Worm (Caenorhabditis elegans): ENCODE results near the gene C14B1.2.

Gene C14B1.2

DNA sequence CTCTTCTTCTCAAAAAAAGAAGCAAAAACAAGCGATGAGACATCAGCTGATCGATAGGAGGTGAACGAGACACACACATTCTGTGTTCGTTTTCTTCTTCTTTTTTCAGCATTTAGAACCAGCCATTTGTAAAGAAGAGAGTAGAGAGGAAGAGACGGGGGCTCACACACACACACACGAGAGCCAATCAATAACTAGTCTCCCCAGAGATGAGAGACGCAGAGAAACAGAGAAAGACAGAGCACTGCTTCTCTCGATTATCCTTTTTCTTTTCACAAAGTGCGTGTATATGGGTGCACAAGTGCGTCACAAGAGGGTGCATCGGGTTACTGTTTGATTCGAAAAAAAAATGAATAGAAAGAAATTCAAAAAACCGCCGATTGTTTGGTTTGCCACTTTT lies 24.7 kb upstream of the C14B1.2 start (continued):
- TF ChIP-seq madf-8 (GFP tag; conservative IDR thresholded peaks at IDR 0.05) (no peak), Y79H2A.3 (GFP tag; conservative IDR thresholded peaks at IDR 0.05) (no peak), snpc-4 (GFP tag; optimal IDR thresholded peaks at IDR 0.05) (no peak), snpc-4 (tag; optimal IDR thresholded peaks at IDR 0.05) (no peak), B0035.1 (tag; optimal IDR thresholded peaks at IDR 0.05) (no peak), cebp-2 (GFP tag; IDR thresholded peaks at IDR 0.05) (no peak), mxl-1 (tag; optimal IDR thresholded peaks at IDR 0.05) (no peak), snpc-1.1 (tag; optimal IDR thresholded peaks at IDR 0.05; ENCODE audit: insufficient read depth) (no peak), attf-3 (GFP tag; conservative IDR thresholded peaks at IDR 0.05) (no peak), rpc-1 (optimal IDR thresholded peaks at IDR 0.05) (no peak), rpc-1 (tag; optimal IDR thresholded peaks at IDR 0.05) (no peak), repo-1 (tag; optimal IDR thresholded peaks at IDR 0.05) (no peak), ztf-18 (tag; optimal IDR thresholded peaks at IDR 0.05) (no peak), nhr-80 (tag; optimal IDR thresholded peaks at IDR 0.05) (no peak), hlh-26 (GFP tag; conservative IDR thresholded peaks at IDR 0.05) (no peak), Y53G8AR.9 (GFP tag; conservative IDR thresholded peaks at IDR 0.05) (no peak), lsy-27 (tag; optimal IDR thresholded peaks at IDR 0.05; ENCODE audit: borderline replicate concordance, insufficient read depth) (no peak), ztf-22 (GFP tag; optimal IDR thresholded peaks at IDR 0.05) (no peak), sea-2 (GFP tag; IDR thresholded peaks at IDR 0.05) (no peak)

DNA sequence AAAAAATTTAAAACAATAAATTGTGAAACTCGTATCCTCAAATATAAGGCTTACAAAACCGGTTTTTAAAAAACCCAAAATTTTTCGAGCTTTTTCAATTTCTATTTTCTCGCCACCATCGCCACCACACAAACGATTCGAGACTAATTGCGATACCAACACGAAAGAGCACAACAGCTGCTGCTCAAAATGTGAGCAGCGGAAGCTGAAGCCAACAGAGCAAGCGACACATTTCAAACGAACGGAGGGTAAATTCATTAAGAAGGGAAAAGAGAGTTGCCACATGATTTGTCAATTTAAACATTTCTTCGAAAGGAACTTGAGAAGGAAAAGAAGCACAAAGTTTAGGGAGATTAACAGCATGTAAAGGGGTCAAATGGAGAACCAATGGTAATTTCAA lies 23.0 kb upstream of the C14B1.2 start:
- TF ChIP-seq lin-26 (GFP tag; IDR thresholded peaks at IDR 0.05) (no peak), repo-1 (tag; optimal IDR thresholded peaks at IDR 0.05) (no peak)

DNA sequence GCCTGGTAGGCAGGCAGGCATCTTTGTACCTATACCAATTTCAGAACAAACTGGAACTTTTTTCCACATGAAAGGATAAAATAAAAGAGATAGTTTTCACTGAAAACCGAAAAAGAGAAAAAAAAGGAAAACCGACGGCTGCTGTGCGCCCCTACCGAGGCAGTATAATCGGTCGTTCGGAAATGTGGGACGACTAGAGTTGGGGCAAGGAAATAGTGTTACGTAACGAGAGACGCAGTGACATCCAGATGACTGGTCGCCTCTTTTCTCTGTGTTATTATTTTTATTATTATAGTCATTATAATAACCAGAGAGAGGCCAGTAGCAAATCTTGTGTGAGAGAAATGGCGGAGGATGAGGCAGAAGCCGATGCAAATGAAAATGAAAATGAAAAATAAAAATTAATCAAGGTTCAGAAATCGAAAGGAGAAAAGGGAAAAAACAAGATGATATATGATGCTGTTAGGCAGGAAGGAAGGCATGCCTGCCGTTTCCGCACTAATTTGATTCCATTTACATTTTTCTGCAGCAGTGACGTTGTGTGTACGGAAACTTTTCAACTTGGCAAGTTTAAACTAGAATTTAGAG lies 20.6 kb upstream of the C14B1.2 start:
- TF ChIP-seq B0035.1 (tag; optimal IDR thresholded peaks at IDR 0.05) (no peak), hmg-1.2 (GFP tag; IDR thresholded peaks at IDR 0.05) (peak; percentile 81), attf-5 (GFP tag; optimal IDR thresholded peaks at IDR 0.05) (no peak), lag-1 (GFP tag; IDR thresholded peaks at IDR 0.05) (no peak), gei-17 (GFP tag; optimal IDR thresholded peaks at IDR 0.05) (no peak), K12H6.12 (tag; optimal IDR thresholded peaks at IDR 0.05) (no peak), nhr-80 (tag; optimal IDR thresholded peaks at IDR 0.05) (no peak), snpc-1.1 (tag; optimal IDR thresholded peaks at IDR 0.05; ENCODE audit: insufficient read depth) (no peak), ztf-26 (tag; optimal IDR thresholded peaks at IDR 0.05) (no peak), lin-40 (tag; optimal IDR thresholded peaks at IDR 0.05) (peak; percentile 2), D2030.7 (GFP tag; IDR thresholded peaks at IDR 0.05) (no peak), egl-44 (GFP tag; IDR thresholded peaks at IDR 0.05) (no peak), ztf-28 (GFP tag; IDR thresholded peaks at IDR 0.05) (no peak), tbx-9 (tag; optimal IDR thresholded peaks at IDR 0.05; ENCODE audit: borderline replicate concordance) (no peak), F37B4.10 (GFP tag; IDR thresholded peaks at IDR 0.05) (no peak)

- TF ChIP-seq sea-2 (GFP tag; IDR thresholded peaks at IDR 0.05) (no peak), ceh-58 (GFP tag; IDR thresholded peaks at IDR 0.05) (no peak), C06A6.2 (GFP tag; conservative IDR thresholded peaks at IDR 0.05) (no peak), sptf-2 (GFP tag; optimal IDR thresholded peaks at IDR 0.05) (no peak), ztf-22 (GFP tag; optimal IDR thresholded peaks at IDR 0.05) (no peak), B0336.3 (GFP tag; IDR thresholded peaks at IDR 0.05) (no peak), unc-62 (GFP tag; optimal IDR thresholded peaks at IDR 0.05) (no peak), nfyb-1 (GFP tag; IDR thresholded peaks at IDR 0.05) (peak; percentile 84)
These were observed 19.1 kb upstream of the C14B1.2 start for ce11 chrIII:3682869-3683403.

Data from whole organism, young adult.